Worm (Caenorhabditis elegans) whole organism, L2 larva: Measurements from ENCODE around the gene R05H5.3.

Source experiments
- lin-39 ChIP-seq: fragments of 150-350 bp; optimal IDR thresholded peaks from 2 replicates; lab custom pipeline; 2014; ENCODE audit warnings: missing biosample characterization, missing genetic modification reagents, missing genetic modification characterization
- nhr-12 ChIP-seq: fragments of 150-350 bp; optimal IDR thresholded peaks from 2 replicates; lab custom pipeline; 2014; ENCODE audit warnings: missing biosample characterization, missing genetic modification characterization
- nhr-237 ChIP-seq: fragments of 150-350 bp; optimal IDR thresholded peaks from 2 replicates; lab custom pipeline; 2014; ENCODE audit warnings: missing biosample characterization, missing genetic modification characterization
- unc-39 ChIP-seq: fragments of 150-350 bp; optimal IDR thresholded peaks from 2 replicates; lab custom pipeline; 2014; ENCODE audit warnings: missing biosample characterization, missing genetic modification characterization
- zag-1 ChIP-seq: fragments of 150-350 bp; optimal IDR thresholded peaks from 2 replicates; lab custom pipeline; 2014; ENCODE audit warnings: missing biosample characterization, missing genetic modification characterization
- ztf-4 ChIP-seq: fragments of 150-350 bp; optimal IDR thresholded peaks from 2 replicates; lab custom pipeline; 2014; ENCODE audit warnings: missing biosample characterization, missing genetic modification characterization

DNA sequence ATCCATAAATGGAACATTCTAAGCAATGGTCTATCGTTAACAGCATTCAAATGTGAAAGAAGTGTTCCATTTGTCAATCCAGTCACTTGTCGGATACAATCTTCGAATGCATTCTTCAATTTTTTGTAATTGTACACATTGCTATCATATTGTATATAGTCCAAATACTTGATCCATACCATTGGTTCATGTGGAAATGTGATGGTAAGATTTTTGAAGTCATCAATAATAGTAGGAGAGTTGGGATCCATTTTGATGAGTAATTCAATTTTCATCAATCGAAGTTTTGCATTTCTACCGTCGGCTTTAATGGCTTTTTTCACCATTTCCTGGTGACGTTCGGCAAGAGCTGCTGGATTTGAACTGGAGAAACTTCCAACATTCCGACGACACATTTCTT, 48.2 kb downstream of the R05H5.3 start:
- no peak for TF ChIP-seq nhr-237 (tag; lab: Kevin White, UChicago)
- TF ChIP-seq nhr-12 (tag; lab: Kevin White, UChicago), result no peak
- no peak for TF ChIP-seq zag-1
- TF ChIP-seq ztf-4 (tag; lab: Kevin White, UChicago), result no peak
- no peak for TF ChIP-seq unc-39 (tag; lab: Kevin White, UChicago)
- no peak for TF ChIP-seq lin-39 (tag; lab: Kevin White, UChicago)
